Worm (Caenorhabditis elegans) whole organism, L2 larva: Measurements from ENCODE around the gene Y39G8C.2.
A peak's percentile ranks its signal among the peaks of the same experiment; 100 is the strongest.

Experiments
- C34F6.9 ChIP-seq: fragments of 150-350 bp; optimal IDR thresholded peaks from 2 replicates; lab custom pipeline; 2014; ENCODE audit warnings: missing biosample characterization, missing genetic modification characterization
- F13H6.1 ChIP-seq: sonication (generic microtip); optimal IDR thresholded peaks from 2 replicates; lab custom pipeline; 2016; ENCODE audit warnings: missing genetic modification characterization, missing compliant biosample characterization
- R02D3.7 ChIP-seq: fragments of 150-350 bp; optimal IDR thresholded peaks from 2 replicates; lab custom pipeline; 2014; ENCODE audit warnings: missing biosample characterization, missing genetic modification characterization
- Y55F3AM.14 ChIP-seq: fragments of 200-800 bp; sonication (Bioruptor generic); optimal IDR thresholded peaks from 2 replicates; lab custom pipeline; 2018; ENCODE audit warnings: mild to moderate bottlenecking, missing genetic modification characterization, missing compliant biosample characterization
- ZK546.5 ChIP-seq: sonication (generic microtip); optimal IDR thresholded peaks from 2 replicates; lab custom pipeline; 2017; ENCODE audit warnings: missing biosample characterization, missing genetic modification characterization
- alr-1 ChIP-seq: fragments of 150-350 bp; optimal IDR thresholded peaks from 2 replicates; lab custom pipeline; 2014; ENCODE audit warnings: missing biosample characterization, missing genetic modification characterization
- aly-2 ChIP-seq: fragments of 150-350 bp; optimal IDR thresholded peaks from 2 replicates; lab custom pipeline; 2014; ENCODE audit warnings: missing biosample characterization, missing genetic modification characterization
- ama-1 ChIP-seq: fragments of 150-350 bp; optimal IDR thresholded peaks from 2 replicates; lab custom pipeline; 2018; ENCODE audit warnings: inconsistent platforms
- blmp-1 ChIP-seq: sonication (generic microtip); optimal IDR thresholded peaks from 2 replicates; lab custom pipeline; 2017; ENCODE audit warnings: missing genetic modification characterization, mild to moderate bottlenecking, missing compliant biosample characterization, antibody characterized with exemption, moderate library complexity; ENCODE audit not compliant: insufficient read depth
- ceh-16 ChIP-seq: fragments of 150-350 bp; optimal IDR thresholded peaks from 2 replicates; lab custom pipeline; 2014; ENCODE audit warnings: missing biosample characterization, missing genetic modification characterization
- ceh-82 ChIP-seq: fragments of 150-350 bp; optimal IDR thresholded peaks from 2 replicates; lab custom pipeline; 2014; ENCODE audit warnings: missing biosample characterization, missing genetic modification characterization
- crh-2 ChIP-seq: sonication (generic microtip); optimal IDR thresholded peaks from 2 replicates; lab custom pipeline; 2017; ENCODE audit warnings: missing biosample characterization, missing genetic modification characterization
- dmd-4 ChIP-seq: sonication (generic microtip); optimal IDR thresholded peaks from 2 replicates; lab custom pipeline; 2017; ENCODE audit warnings: missing biosample characterization, missing genetic modification characterization
- egl-27 ChIP-seq: sonication (generic microtip); optimal IDR thresholded peaks from 3 replicates; lab custom pipeline; 2017; ENCODE audit warnings: missing biosample characterization, missing genetic modification reagents, missing genetic modification characterization
- elt-1 ChIP-seq: fragments of 150-350 bp; optimal IDR thresholded peaks from 2 replicates; lab custom pipeline; 2014; ENCODE audit warnings: missing biosample characterization, missing genetic modification characterization
- elt-3 ChIP-seq: sonication (generic microtip); optimal IDR thresholded peaks from 2 replicates; lab custom pipeline; 2017; ENCODE audit warnings: missing biosample characterization, missing genetic modification characterization
- fos-1 ChIP-seq: fragments of 150-350 bp; optimal IDR thresholded peaks from 2 replicates; lab custom pipeline; 2014; ENCODE audit warnings: missing biosample characterization, missing genetic modification characterization
- gmeb-1 ChIP-seq: fragments of 150-350 bp; optimal IDR thresholded peaks from 2 replicates; lab custom pipeline; 2014; ENCODE audit warnings: missing biosample characterization, missing genetic modification characterization
- lin-11 ChIP-seq: fragments of 150-350 bp; sonication (generic microtip); optimal IDR thresholded peaks from 2 replicates; lab custom pipeline; 2014; ENCODE audit warnings: missing biosample characterization, missing genetic modification characterization, inconsistent platforms, mixed read lengths
- lin-13 ChIP-seq: fragments of 150-350 bp; optimal IDR thresholded peaks from 2 replicates; lab custom pipeline; 2014; ENCODE audit warnings: missing biosample characterization, missing genetic modification reagents, missing genetic modification characterization
- lin-39 ChIP-seq: fragments of 150-350 bp; optimal IDR thresholded peaks from 2 replicates; lab custom pipeline; 2014; ENCODE audit warnings: missing biosample characterization, missing genetic modification reagents, missing genetic modification characterization
- lsy-2 ChIP-seq, 2 experiments: fragments of 150-350 bp in 1 of 2; sonication (generic microtip) in 1 of 2; optimal IDR thresholded peaks; 2 replicates each; lab custom pipeline; 2014 to 2017; ENCODE audit warnings: missing biosample characterization in 2 of 2, missing genetic modification characterization in 2 of 2
- mab-5 ChIP-seq: fragments of 150-350 bp; optimal IDR thresholded peaks from 2 replicates; lab custom pipeline; 2014; ENCODE audit warnings: missing biosample characterization, missing genetic modification characterization
- mbf-1 ChIP-seq: sonication (generic microtip); optimal IDR thresholded peaks from 2 replicates; lab custom pipeline; 2017; ENCODE audit warnings: missing biosample characterization, missing genetic modification characterization
- mdl-1 ChIP-seq, 2 experiments: fragments of 150-350 bp in 1 of 2; sonication (generic microtip) in 1 of 2; optimal IDR thresholded peaks; 2 replicates each; lab custom pipeline; 2017; ENCODE audit warnings: missing biosample characterization in 2 of 2, missing genetic modification characterization in 2 of 2
- nhr-10 ChIP-seq: sonication (generic microtip); optimal IDR thresholded peaks from 2 replicates; lab custom pipeline; 2017; ENCODE audit warnings: missing biosample characterization, missing genetic modification characterization
- nhr-11 ChIP-seq: fragments of 150-350 bp; optimal IDR thresholded peaks from 2 replicates; lab custom pipeline; 2014; ENCODE audit warnings: missing biosample characterization, missing genetic modification characterization
- nhr-12 ChIP-seq: fragments of 150-350 bp; optimal IDR thresholded peaks from 2 replicates; lab custom pipeline; 2014; ENCODE audit warnings: missing biosample characterization, missing genetic modification characterization
- nhr-129 ChIP-seq: fragments of 150-350 bp; optimal IDR thresholded peaks from 2 replicates; lab custom pipeline; 2014; ENCODE audit warnings: missing biosample characterization, missing genetic modification characterization
- nhr-21 ChIP-seq: fragments of 150-350 bp; optimal IDR thresholded peaks from 2 replicates; lab custom pipeline; 2014; ENCODE audit warnings: missing biosample characterization, missing genetic modification characterization
- nhr-23 ChIP-seq: fragments of 150-350 bp; optimal IDR thresholded peaks from 2 replicates; lab custom pipeline; 2014; ENCODE audit warnings: missing biosample characterization, missing genetic modification reagents, missing genetic modification characterization
- nhr-237 ChIP-seq: fragments of 150-350 bp; optimal IDR thresholded peaks from 2 replicates; lab custom pipeline; 2014; ENCODE audit warnings: missing biosample characterization, missing genetic modification characterization
- nhr-25 ChIP-seq: fragments of 150-350 bp; sonication (generic microtip); optimal IDR thresholded peaks from 3 replicates; lab custom pipeline; 2014; ENCODE audit warnings: missing biosample characterization, missing genetic modification characterization
- nhr-6 ChIP-seq: fragments of 150-350 bp; optimal IDR thresholded peaks from 2 replicates; lab custom pipeline; 2014; ENCODE audit warnings: missing biosample characterization, missing genetic modification characterization
- nhr-77 ChIP-seq: fragments of 150-350 bp; optimal IDR thresholded peaks from 2 replicates; lab custom pipeline; 2014; ENCODE audit warnings: missing biosample characterization, missing genetic modification characterization
- peb-1 ChIP-seq: fragments of 150-350 bp; optimal IDR thresholded peaks from 2 replicates; lab custom pipeline; 2014; ENCODE audit warnings: missing biosample characterization, missing genetic modification characterization
- sem-4 ChIP-seq: fragments of 150-350 bp; optimal IDR thresholded peaks from 2 replicates; lab custom pipeline; 2014; ENCODE audit warnings: missing biosample characterization, missing genetic modification reagents, missing genetic modification characterization
- skn-1 ChIP-seq: sonication (generic microtip); optimal IDR thresholded peaks from 2 replicates; lab custom pipeline; 2017; ENCODE audit warnings: missing biosample characterization, missing genetic modification characterization
- sma-3 ChIP-seq: sonication (generic microtip); optimal IDR thresholded peaks from 2 replicates; lab custom pipeline; 2016; ENCODE audit warnings: missing genetic modification reagents, missing genetic modification characterization, missing compliant biosample characterization
- sma-9 ChIP-seq, 2 experiments: fragments of 150-350 bp in 1 of 2; sonication (generic microtip) in 1 of 2; optimal IDR thresholded peaks; 2 replicates each; lab custom pipeline; 2014 to 2016; ENCODE audit warnings: missing genetic modification characterization in 2 of 2, mild to moderate bottlenecking in 1 of 2, missing biosample characterization in 1 of 2, missing compliant biosample characterization in 1 of 2, missing genetic modification reagents in 1 of 2, moderate library complexity in 1 of 2
- snpc-4 ChIP-seq: fragments of 150-350 bp; optimal IDR thresholded peaks from 2 replicates; lab custom pipeline; 2014; ENCODE audit warnings: missing biosample characterization, missing genetic modification characterization
- unc-39 ChIP-seq: fragments of 150-350 bp; optimal IDR thresholded peaks from 2 replicates; lab custom pipeline; 2014; ENCODE audit warnings: missing biosample characterization, missing genetic modification characterization
- unc-55 ChIP-seq: fragments of 150-350 bp; sonication (generic microtip); optimal IDR thresholded peaks from 3 replicates; lab custom pipeline; 2014; ENCODE audit warnings: missing biosample characterization, missing genetic modification reagents, missing genetic modification characterization
- unc-62 ChIP-seq: fragments of 150-350 bp; optimal IDR thresholded peaks from 2 replicates; lab custom pipeline; 2014; ENCODE audit warnings: missing biosample characterization, missing genetic modification reagents, missing genetic modification characterization
- zag-1 ChIP-seq: fragments of 150-350 bp; optimal IDR thresholded peaks from 2 replicates; lab custom pipeline; 2014; ENCODE audit warnings: missing biosample characterization, missing genetic modification characterization
- ztf-1 ChIP-seq: fragments of 200-800 bp; sonication (Bioruptor generic); conservative IDR thresholded peaks from 2 replicates; pipeline ENCODE4 v1.3.6; 2022; ENCODE audit warnings: missing genetic modification characterization, missing compliant biosample characterization
- ztf-11 ChIP-seq: sonication (generic microtip); optimal IDR thresholded peaks from 2 replicates; lab custom pipeline; 2017; ENCODE audit warnings: missing biosample characterization, missing genetic modification characterization
- ztf-4 ChIP-seq: fragments of 150-350 bp; optimal IDR thresholded peaks from 2 replicates; lab custom pipeline; 2014; ENCODE audit warnings: missing biosample characterization, missing genetic modification characterization

Gene Y39G8C.2

DNA sequence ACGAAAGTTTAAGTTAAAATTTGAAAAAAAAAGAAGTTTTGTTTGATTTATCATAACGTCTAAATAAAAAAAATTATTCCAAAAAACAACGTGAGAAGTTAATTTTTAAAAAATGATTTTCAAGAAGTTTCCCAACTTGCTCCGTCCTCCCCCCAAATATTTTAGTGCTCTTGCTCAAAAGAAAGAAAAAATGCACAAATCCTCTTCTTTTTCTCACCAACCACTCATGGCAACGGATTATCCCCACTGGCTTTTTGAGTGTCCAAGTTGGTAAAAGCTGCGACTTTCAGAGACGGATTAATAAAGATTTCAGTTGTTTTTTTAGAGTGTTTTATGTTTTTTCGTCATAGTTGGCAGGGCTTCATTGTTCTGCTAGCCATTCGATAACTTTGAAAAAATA lies at the start of gene Y39G8C.2:
Gene Y39G8C.2 (minus strand): TSS at position 101 of the 400 bp plus-strand sequence.
- no peak for TF ChIP-seq sma-9 (GFP tag; optimal IDR thresholded peaks at IDR 0.05; lab: Kevin White, UChicago)
- no peak for TF ChIP-seq sma-9 (tag; optimal IDR thresholded peaks at IDR 0.05; lab: Kevin White, UChicago)
- TF ChIP-seq elt-3 (tag; lab: Kevin White, UChicago), result no peak
- TF ChIP-seq sma-3 (GFP tag; lab: Kevin White, UChicago), result no peak
- no peak for TF ChIP-seq peb-1 (tag; lab: Kevin White, UChicago)
- TF ChIP-seq ztf-4, result no peak
- no peak for TF ChIP-seq skn-1 (tag; lab: Kevin White, UChicago)
- TF ChIP-seq lin-39, result no peak
- TF ChIP-seq unc-55 (GFP tag; lab: Kevin White, UChicago), result no peak
- TF ChIP-seq lin-11 (tag; lab: Kevin White, UChicago), result no peak
- TF ChIP-seq nhr-25 (tag; lab: Kevin White, UChicago), result no peak
- no peak for TF ChIP-seq ama-1 (lab: Kevin White, UChicago)
- no peak for TF ChIP-seq unc-39 (tag; lab: Kevin White, UChicago)
- no peak for TF ChIP-seq crh-2
- TF ChIP-seq dmd-4 (tag; lab: Kevin White, UChicago), result no peak

DNA sequence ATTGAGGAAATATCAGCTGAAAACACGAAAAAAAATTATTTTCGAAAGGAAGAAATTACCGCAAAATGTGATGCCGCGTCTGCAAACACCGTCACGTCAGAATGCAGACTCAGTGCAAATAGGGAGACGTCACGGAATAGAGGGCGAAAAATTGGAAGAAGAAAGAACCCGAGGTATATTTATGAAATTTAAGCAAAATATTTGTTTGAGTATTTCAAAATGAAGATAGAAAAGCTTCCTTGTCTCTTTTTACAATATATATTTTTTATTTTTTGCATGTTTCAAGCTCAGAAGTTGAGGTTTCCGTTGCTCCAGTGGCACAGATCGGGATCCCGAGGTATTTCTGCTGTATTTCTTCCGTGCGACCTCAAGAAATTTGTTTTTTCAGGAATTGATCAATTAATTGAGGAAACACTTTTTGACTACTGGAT lies 46.4 kb upstream of the Y39G8C.2 start, which contains the start of gene W03H9.2:
Gene W03H9.2 (minus strand): TSS at position 32 of the 431 bp plus-strand sequence.
- no peak for TF ChIP-seq ceh-16 (tag; lab: Kevin White, UChicago)
- TF ChIP-seq snpc-4 (tag; lab: Kevin White, UChicago), result no peak
- peak; percentile 60 for TF ChIP-seq C34F6.9
- TF ChIP-seq gmeb-1, result peak; percentile 69
- TF ChIP-seq nhr-12 (tag; lab: Kevin White, UChicago), result no peak
- no peak for TF ChIP-seq ztf-4
- TF ChIP-seq fos-1, result no peak
- TF ChIP-seq elt-3 (tag; lab: Kevin White, UChicago), result no peak
- peak; percentile 8 for TF ChIP-seq nhr-21
- TF ChIP-seq nhr-77 (tag; lab: Kevin White, UChicago), result peak; percentile 53
- peak; percentile 77 for TF ChIP-seq sma-9 (GFP tag; optimal IDR thresholded peaks at IDR 0.05; lab: Kevin White, UChicago)
- no peak for TF ChIP-seq sma-9 (tag; optimal IDR thresholded peaks at IDR 0.05; lab: Kevin White, UChicago)
- no peak for TF ChIP-seq elt-1 (tag; lab: Kevin White, UChicago)
- no peak for TF ChIP-seq R02D3.7
- TF ChIP-seq ama-1 (lab: Kevin White, UChicago), result no peak
- peak; percentile 63 to 83 for TF ChIP-seq lsy-2 (tag; optimal IDR thresholded peaks at IDR 0.05; lab: Kevin White, UChicago)
- peak; percentile 34 for TF ChIP-seq crh-2
- no peak for TF ChIP-seq mab-5 (tag; lab: Kevin White, UChicago)
- TF ChIP-seq unc-62 (GFP tag; lab: Kevin White, UChicago), result no peak
- no peak for TF ChIP-seq alr-1 (tag; lab: Kevin White, UChicago)
- no peak for TF ChIP-seq ceh-82 (tag; lab: Kevin White, UChicago)
- peak; percentile 69 for TF ChIP-seq F13H6.1 (tag; lab: Kevin White, UChicago)
- TF ChIP-seq dmd-4 (tag; lab: Kevin White, UChicago), result no peak
- no peak for TF ChIP-seq mbf-1 (tag; lab: Kevin White, UChicago)
- peak; percentile 61 for TF ChIP-seq Y55F3AM.14 (GFP tag; lab: Kevin White, UChicago)
- peak; percentile 45 for TF ChIP-seq nhr-237
- TF ChIP-seq mdl-1 (tag; optimal IDR thresholded peaks at IDR 0.05; lab: Kevin White, UChicago), result no peak
- no peak for TF ChIP-seq aly-2 (tag; lab: Kevin White, UChicago)
- no peak for TF ChIP-seq sem-4 (tag; lab: Kevin White, UChicago)
- no peak for TF ChIP-seq lin-11 (tag; lab: Kevin White, UChicago)
- peak; percentile 12 for TF ChIP-seq nhr-6 (tag; lab: Kevin White, UChicago)
- TF ChIP-seq zag-1 (tag; lab: Kevin White, UChicago), result no peak
- no peak for TF ChIP-seq nhr-11
- peak; percentile 58 for TF ChIP-seq nhr-129 (tag; lab: Kevin White, UChicago)
- TF ChIP-seq ztf-11, result no peak
- no peak for TF ChIP-seq ztf-1 (GFP tag; lab: Robert Waterston, UW)
- TF ChIP-seq unc-55 (GFP tag; lab: Kevin White, UChicago), result peak; percentile 70
- TF ChIP-seq lin-39, result no peak
- no peak for TF ChIP-seq egl-27 (tag; lab: Kevin White, UChicago)
- no peak for TF ChIP-seq unc-39 (tag; lab: Kevin White, UChicago)
- no peak for TF ChIP-seq nhr-23 (tag; lab: Kevin White, UChicago)
- peak; percentile 20 for TF ChIP-seq nhr-25 (tag; lab: Kevin White, UChicago)
- no peak for TF ChIP-seq skn-1 (tag; lab: Kevin White, UChicago)
- TF ChIP-seq lin-13 (GFP tag; lab: Kevin White, UChicago), result no peak
- TF ChIP-seq nhr-10 (tag; lab: Kevin White, UChicago), result no peak
- TF ChIP-seq sma-3 (GFP tag; lab: Kevin White, UChicago), result peak; percentile 87
- no peak for TF ChIP-seq peb-1 (tag; lab: Kevin White, UChicago)
- no peak for TF ChIP-seq blmp-1 (tag; lab: Kevin White, UChicago)
- no peak for TF ChIP-seq ZK546.5
- TF ChIP-seq, all 48 proteins: peak for 15
